Worm (Caenorhabditis elegans) whole organism, dauer: ENCODE measurements around the gene ugt-23.

Source experiments
- unc-62 ChIP-seq: sonication (generic microtip); optimal IDR thresholded peaks from 2 replicates; lab custom pipeline; 2017; ENCODE audit warnings: missing biosample characterization, missing genetic modification reagents, missing genetic modification characterization

The ugt-23 gene

DNA sequence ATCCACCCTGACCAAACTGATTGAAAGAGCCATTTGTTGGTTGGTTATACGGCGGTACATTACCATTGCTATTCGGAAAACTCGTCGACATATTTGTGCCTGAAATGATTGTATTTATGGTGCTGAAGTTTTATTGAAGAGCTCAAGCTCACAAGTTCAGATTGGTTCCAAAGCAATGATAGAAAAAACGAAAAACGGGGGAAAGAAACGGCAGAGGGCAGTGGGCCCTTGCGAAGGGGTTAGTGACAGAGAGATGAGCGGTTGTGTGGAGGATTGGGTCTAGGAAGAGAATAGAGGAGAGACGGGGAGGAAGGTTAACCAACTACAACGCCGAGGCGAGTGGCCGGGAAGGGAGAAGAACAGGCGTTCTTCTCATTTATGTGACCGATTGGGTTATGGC is 6.4 kb upstream of the ugt-23 start, which contains the start of gene nra-3:
Gene nra-3, minus strand, starts transcription at position 101 of the 400 bp plus-strand sequence.
- TF ChIP-seq unc-62: no peak

DNA sequence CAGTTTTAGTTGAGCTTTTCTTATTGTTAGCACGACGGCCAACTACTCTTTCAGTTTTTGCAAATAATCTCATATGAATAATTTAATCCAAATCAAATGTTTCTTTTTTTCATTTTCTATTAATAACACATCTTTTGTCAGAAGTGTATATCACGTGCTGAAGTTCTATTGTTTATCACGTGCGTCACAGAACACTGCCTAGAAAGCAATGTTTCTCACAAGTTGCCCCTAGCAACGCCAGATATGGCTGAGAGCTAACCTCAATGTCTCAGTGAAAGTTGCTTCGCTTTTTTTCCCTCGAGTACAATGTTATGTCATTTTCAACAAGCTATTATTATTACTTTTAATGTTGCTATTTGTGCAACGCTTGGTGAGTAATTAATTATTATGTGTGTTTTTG is 3.0 kb upstream of the ugt-23 start:
- no peak for TF ChIP-seq unc-62

DNA sequence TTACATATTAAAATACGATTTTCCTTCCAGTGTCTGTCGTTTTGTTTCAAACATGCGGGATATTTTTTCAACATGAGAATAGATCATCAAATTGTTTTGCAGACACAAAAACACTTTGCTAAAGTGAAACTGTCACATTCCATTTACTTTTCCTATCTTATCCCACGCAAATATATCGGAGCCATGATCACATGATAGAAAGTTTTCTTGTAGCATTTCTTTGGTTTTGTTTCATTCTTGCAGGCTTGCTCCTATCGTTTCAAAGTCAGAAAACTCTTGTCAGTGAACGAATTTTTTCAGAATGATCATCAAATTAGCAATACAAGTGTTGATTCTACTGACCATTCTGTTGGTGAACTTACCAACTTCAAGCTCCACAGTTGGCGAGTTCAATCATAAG is 3.7 kb downstream of the ugt-23 start, which contains the start of gene C17G1.2:
Gene C17G1.2, plus strand, starts transcription at position 301 of the 400 bp plus-strand sequence.
- TF ChIP-seq unc-62: no peak

DNA sequence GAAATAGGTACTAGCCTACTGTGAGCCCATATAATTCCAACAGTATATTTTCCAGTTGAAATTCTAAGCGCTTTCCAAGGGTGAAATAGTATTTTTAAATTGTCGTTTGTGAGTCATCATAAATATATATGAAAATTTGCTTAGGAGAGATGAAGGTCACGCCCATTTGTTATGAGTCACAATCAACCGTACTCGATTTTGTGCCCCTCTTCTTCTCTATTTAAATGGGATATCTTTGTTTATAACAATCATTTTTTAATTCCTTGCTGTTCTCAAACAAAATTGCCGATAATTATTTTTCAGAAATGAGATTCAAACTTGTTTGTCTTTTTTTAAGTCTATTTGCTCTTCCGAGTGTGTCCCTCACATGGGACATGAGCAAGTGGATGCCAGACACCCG is 6.0 kb downstream of the ugt-23 start, which contains the start of gene folr-1:
Gene folr-1, plus strand, starts transcription at position 301 of the 400 bp plus-strand sequence.
- no peak for TF ChIP-seq unc-62

DNA sequence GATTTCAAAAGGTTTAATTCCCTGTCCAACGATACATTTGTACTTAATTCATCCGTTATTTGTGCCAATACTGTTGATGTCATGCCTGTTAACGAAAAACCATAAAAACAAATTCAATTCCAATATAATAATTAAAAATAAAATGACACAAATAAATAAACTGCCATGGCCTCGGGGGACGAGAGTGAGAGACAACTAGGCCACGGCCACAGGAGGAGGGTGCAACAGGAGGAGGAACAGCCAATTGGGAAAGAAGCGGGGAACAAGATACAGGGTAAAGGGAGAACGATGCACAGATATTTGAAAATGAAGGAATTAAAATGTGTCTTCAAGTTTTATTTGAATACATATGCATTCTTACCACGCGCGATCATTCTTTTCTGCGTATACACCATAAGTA is 7.6 kb downstream of the ugt-23 start, which contains the start of gene F21G4.6:
Gene F21G4.6, minus strand, starts transcription at position 87 of the 400 bp plus-strand sequence.
- no peak for TF ChIP-seq unc-62

DNA sequence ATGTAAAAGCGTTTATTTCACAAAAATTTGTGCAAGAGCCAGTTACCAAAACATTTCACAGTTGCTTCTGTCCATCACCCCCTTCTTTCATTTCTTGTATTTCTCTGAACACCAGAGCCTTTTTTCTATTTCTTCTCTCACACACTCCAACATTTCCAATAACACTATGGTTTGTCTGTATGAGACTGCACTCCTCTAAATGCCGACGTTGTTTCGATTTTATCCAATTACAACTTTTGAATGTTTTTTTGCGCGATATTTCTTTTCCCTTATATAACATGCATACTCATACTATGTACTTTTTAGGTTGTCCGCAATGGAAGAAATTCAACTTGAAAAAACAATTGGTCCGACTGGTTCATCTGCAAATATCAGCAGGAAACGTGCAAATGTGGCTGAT is 19.1 kb downstream of the ugt-23 start, which contains the start of gene F21G4.5:
Gene F21G4.5, plus strand, starts transcription at position 301 of the 400 bp plus-strand sequence.
- no peak for TF ChIP-seq unc-62

DNA sequence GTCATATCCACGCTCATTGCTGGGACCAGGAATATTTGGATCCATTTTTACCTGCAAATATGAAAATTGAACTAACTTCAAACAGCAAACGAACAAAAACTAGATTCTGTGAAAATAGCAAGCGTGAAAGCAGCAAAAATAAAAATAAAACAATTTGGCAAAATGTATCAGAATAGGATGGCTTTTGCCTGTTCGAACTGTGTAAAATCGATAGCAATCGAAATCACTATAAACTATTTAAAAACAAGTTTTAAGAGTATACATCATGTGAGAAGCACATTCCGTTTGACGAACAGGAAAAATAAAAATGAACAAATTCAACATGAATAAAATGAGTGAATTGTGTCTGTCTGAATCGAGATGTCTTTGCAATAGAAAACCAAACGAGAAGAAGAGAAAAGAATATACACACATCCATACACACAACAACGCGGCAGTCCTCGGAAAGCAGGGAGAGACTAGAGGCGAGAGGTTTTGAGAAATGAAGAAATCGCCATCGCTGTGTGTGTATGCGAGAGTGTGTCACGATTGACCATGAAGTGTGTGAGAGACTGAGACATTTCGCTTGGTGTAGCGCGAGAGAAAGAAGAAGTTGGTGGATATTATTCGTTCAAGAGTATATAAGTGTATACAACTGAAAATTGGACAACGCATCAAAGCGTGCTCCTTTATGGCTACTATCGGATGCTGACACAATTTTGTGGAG is 25.4 kb downstream of the ugt-23 start, which contains the start of gene phf-34:
Gene phf-34, minus strand, starts transcription at position 51 of the 706 bp plus-strand sequence.
- TF ChIP-seq unc-62: no peak

DNA sequence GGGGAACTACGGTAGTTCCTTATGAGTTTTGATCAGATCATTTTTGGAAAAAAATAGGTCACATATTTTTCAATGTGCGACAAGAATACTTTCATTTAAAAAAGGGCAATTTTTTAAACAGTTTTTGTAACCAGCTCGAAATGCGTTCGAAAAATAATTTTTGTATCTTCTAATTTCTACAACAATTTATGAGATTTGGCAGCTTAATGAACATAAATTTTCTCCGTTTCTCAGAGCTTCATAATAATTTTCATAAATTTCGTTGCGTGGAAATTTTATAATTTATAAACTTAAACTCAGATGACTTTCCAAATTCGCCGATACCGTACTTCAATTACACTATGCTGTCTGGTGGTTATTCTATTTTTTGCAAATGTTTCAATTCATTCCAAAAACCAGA is 30.1 kb downstream of the ugt-23 start, which contains the start of gene F21G4.3:
Gene F21G4.3, plus strand, starts transcription at position 301 of the 400 bp plus-strand sequence.
- no peak for TF ChIP-seq unc-62

DNA sequence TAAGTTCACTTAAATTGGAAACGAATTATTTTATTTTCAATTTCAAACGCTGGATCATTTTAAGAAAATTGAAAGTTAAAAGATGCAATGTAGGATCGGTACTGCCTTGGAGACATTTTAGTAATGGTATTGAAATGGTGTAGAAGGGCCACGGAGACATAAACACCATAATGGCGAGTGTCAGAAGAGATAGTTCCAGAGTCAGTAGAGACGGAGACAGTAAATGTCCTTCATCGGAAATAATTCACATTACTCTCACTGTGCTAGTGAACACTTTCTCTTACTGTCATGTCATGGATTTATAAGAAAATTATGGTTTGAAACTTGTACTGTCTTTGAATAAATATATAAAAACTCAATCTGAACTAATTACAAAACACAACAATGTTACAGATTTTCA is 31.9 kb downstream of the ugt-23 start:
- no peak for TF ChIP-seq unc-62

DNA sequence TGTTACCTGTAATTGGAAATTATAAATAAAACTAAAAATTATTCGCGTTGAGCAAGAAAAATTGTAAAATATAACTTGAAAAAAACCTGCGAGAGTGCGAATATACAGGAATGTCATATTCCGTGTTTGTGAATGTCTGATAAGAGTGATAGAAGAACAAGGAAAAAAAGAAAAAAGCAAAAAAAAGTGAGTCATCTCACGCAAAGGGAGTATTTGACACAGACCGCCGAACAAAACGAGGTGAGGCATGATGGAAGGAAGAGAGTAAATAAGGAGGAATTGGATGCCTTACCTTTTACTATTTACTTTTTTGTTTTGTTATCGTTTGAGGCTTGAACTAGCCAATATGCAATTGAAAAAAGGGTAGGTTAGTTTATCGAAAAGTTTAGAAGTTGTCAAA is 32.6 kb downstream of the ugt-23 start, which contains the start of gene F21G4.1:
Gene F21G4.1, minus strand, starts transcription at position 6 of the 400 bp plus-strand sequence.
- TF ChIP-seq unc-62: no peak

DNA sequence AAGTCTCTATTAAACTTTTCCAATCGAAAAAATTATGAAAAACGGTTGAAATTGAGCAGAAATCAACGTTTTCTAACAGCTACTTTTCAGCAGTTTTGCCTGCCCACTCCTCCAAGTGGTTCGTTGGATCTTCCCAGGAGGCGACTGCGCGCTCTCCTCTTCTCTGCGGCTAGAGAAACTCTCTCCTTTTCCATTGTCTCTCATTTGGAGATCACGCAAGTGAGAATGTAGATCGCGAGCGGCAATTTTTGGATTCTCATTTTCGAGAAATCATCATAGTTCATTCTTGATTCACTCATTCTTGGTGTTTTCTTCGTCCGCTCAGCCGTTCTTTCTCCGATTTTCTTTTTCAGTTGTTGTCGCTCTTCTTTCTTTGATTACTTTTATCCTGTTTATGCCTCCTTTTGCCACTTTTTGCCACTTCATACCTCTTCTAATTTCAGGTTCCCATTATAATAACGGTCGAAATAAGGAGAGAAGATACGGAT is 41.1 kb downstream of the ugt-23 start, which contains the start of gene mrp-4:
Gene mrp-4, plus strand, starts transcription at position 438 of the 488 bp plus-strand sequence.
- TF ChIP-seq unc-62: no peak

DNA sequence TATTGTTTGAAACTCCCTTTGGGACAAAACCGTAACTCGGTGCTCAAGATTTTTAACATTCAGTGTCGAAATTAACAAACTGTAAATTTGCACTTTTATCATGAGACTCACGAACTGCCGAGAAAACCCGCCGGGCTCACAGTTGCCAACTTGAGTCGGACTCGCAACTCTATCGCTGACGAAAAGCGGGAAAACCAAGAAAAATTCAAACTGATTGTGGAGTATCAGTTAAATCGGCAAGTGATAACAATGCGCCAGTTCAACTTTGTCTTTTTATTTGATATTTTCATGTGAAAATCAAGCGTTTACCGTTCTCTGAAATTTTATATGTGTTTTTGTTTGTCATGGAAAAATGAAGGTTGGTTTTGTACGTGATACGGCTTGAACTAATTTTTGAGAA is 42.4 kb downstream of the ugt-23 start:
- TF ChIP-seq unc-62: no peak

DNA sequence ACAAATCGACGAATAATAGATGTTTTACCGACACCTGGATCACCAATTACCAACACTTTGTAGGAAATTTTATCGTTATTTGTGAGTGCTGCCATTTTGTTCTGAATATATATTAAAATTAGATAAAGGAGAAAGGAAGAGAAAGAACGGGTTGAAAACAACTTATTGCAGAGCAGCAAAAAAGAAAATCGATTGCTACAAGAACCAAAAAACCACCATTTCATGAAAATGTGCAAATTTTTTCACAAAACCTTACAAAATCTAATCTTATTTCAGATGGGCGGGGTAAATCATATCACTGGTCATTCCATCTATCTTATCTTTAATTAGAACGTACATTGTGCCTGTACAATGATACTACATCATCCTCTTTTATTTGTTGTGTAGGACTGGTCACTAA is 42.9 kb downstream of the ugt-23 start, which contains the start of gene glo-1:
Gene glo-1, minus strand, starts transcription at position 101 of the 400 bp plus-strand sequence.
- TF ChIP-seq unc-62: no peak

DNA sequence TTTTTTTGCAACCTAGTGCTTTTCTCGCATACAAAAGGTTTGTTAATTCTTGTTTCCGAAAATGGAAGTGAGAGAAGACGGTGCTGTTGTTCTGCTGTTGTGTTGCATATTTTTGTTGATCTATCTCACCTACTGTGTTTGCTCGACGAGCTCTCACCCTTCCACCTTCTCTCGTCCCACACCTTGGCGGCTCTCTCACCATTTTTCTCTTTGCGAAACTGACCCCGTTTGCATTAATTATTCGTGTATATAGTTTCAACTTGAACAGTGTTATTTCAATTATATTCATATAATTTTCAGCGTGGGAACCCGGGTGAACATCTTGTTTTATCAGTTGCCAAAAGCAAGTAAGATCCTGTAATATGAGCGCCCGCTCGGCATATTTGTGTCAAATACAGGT is 47.9 kb downstream of the ugt-23 start, which contains the start of gene R07B1.9:
Gene R07B1.9, plus strand, starts transcription at position 301 of the 400 bp plus-strand sequence.
- TF ChIP-seq unc-62: no peak
